Fruit fly (Drosophila melanogaster) whole organism, embryonic: Measurements from ENCODE around the gene mag.

Experiments used
- B-H2 ChIP-seq: fragments of 200-800 bp; sonication (Bioruptor generic); optimal IDR thresholded peaks from 2 replicates; lab custom pipeline; 2018; ENCODE audit warnings: missing biosample characterization, mild to moderate bottlenecking, missing genetic modification characterization
- C15 ChIP-seq: fragments of 200-800 bp; sonication (Bioruptor generic); IDR thresholded peaks from 3 replicates; pipeline ENCODE4 v1.3.6; 2022; ENCODE audit warnings: missing biosample characterization, missing genetic modification characterization
- CG10979 ChIP-seq: fragments of 200-800 bp; sonication (Bioruptor generic); optimal IDR thresholded peaks from 2 replicates; lab custom pipeline; 2018; ENCODE audit warnings: missing biosample characterization, mild to moderate bottlenecking, missing genetic modification characterization, moderate library complexity
- CG11696 ChIP-seq: fragments of 200-800 bp; sonication (Bioruptor generic); IDR thresholded peaks from 2 replicates; pipeline ENCODE4 v1.3.6; 2022; ENCODE audit warnings: missing biosample characterization, missing genetic modification characterization
- CG11723 ChIP-seq: fragments of 200-800 bp; sonication (Bioruptor generic); optimal IDR thresholded peaks from 2 replicates; lab custom pipeline; 2017; ENCODE audit warnings: missing biosample characterization, mild to moderate bottlenecking, missing genetic modification characterization
- CG14667 ChIP-seq: fragments of 200-800 bp; sonication (Bioruptor generic); IDR thresholded peaks from 2 replicates; pipeline ENCODE4 v1.3.6; 2022; ENCODE audit warnings: missing biosample characterization, missing genetic modification characterization
- CG14860 ChIP-seq: fragments of 200-800 bp; sonication (Bioruptor generic); IDR thresholded peaks from 3 replicates; pipeline ENCODE4 v1.3.6; 2022; ENCODE audit warnings: missing biosample characterization, missing genetic modification characterization; ENCODE audit not compliant: partially characterized antibody
- CG15073 ChIP-seq: fragments of 200-800 bp; sonication (Bioruptor generic); optimal IDR thresholded peaks from 2 replicates; lab custom pipeline; 2016; ENCODE audit warnings: missing biosample characterization, missing genetic modification characterization
- CG1603 ChIP-seq: fragments of 200-800 bp; sonication (Bioruptor generic); optimal IDR thresholded peaks from 2 replicates; lab custom pipeline; 2019; ENCODE audit warnings: missing biosample characterization, mild to moderate bottlenecking, missing genetic modification characterization, moderate library complexity
- CG16815 ChIP-seq: fragments of 200-800 bp; sonication (Bioruptor generic); optimal IDR thresholded peaks from 3 replicates; lab custom pipeline; 2017; ENCODE audit warnings: missing biosample characterization, mild to moderate bottlenecking, missing genetic modification characterization
- CG17912 ChIP-seq: fragments of 200-800 bp; sonication (Bioruptor generic); optimal IDR thresholded peaks from 2 replicates; lab custom pipeline; 2018; ENCODE audit warnings: missing biosample characterization, mild to moderate bottlenecking, missing genetic modification characterization
- CG2678 ChIP-seq: fragments of 200-800 bp; sonication (Bioruptor generic); optimal IDR thresholded peaks from 3 replicates; lab custom pipeline; 2019; ENCODE audit warnings: missing biosample characterization, mild to moderate bottlenecking, missing genetic modification characterization, moderate library complexity
- CG2712 ChIP-seq: fragments of 200-800 bp; optimal IDR thresholded peaks from 3 replicates; lab custom pipeline; 2019; ENCODE audit warnings: missing biosample characterization, mild to moderate bottlenecking, missing genetic modification characterization, moderate library complexity
- CG31365 ChIP-seq: fragments of 200-800 bp; sonication (Bioruptor generic); optimal IDR thresholded peaks from 2 replicates; lab custom pipeline; 2018; ENCODE audit warnings: missing biosample characterization, mild to moderate bottlenecking, missing genetic modification characterization
- CG4282 ChIP-seq: fragments of 200-800 bp; sonication (Bioruptor generic); optimal IDR thresholded peaks from 2 replicates; lab custom pipeline; 2016; ENCODE audit warnings: missing biosample characterization, missing genetic modification characterization
- CG4424 ChIP-seq: fragments of 200-800 bp; sonication (Bioruptor generic); optimal IDR thresholded peaks from 3 replicates; lab custom pipeline; 2016; ENCODE audit warnings: missing biosample characterization, missing genetic modification characterization
- CG5180 ChIP-seq: fragments of 200-800 bp; sonication (Bioruptor generic); optimal IDR thresholded peaks from 3 replicates; lab custom pipeline; 2017; ENCODE audit warnings: missing biosample characterization, missing genetic modification characterization, mild to moderate bottlenecking, moderate library complexity, missing genetic modification reagents
- CG6683 ChIP-seq: fragments of 200-800 bp; sonication (Bioruptor generic); optimal IDR thresholded peaks from 2 replicates; lab custom pipeline; 2017; ENCODE audit warnings: missing biosample characterization, mild to moderate bottlenecking, missing genetic modification characterization, missing genetic modification reagents
- CG7372 ChIP-seq: fragments of 200-800 bp; sonication (Bioruptor generic); IDR thresholded peaks from 2 replicates; pipeline ENCODE4 v1.3.6; 2022; ENCODE audit warnings: missing biosample characterization, missing genetic modification characterization
- CG7963 ChIP-seq: fragments of 200-800 bp; sonication (Bioruptor generic); IDR thresholded peaks from 3 replicates; pipeline ENCODE4 v1.3.6; 2022; ENCODE audit warnings: missing biosample characterization, missing genetic modification characterization; ENCODE audit not compliant: partially characterized antibody
- CG8924 ChIP-seq: fragments of 200-800 bp; optimal IDR thresholded peaks from 3 replicates; lab custom pipeline; 2019; ENCODE audit warnings: missing biosample characterization, mild to moderate bottlenecking, missing genetic modification characterization, moderate library complexity
- Chrac-16 ChIP-seq: fragments of 200-800 bp; sonication (Bioruptor generic); optimal IDR thresholded peaks from 3 replicates; lab custom pipeline; 2016; ENCODE audit warnings: missing biosample characterization, missing genetic modification characterization
- Doc3 ChIP-seq: fragments of 200-800 bp; sonication (Bioruptor generic); IDR thresholded peaks from 3 replicates; pipeline ENCODE4 v1.3.6; 2022; ENCODE audit warnings: missing biosample characterization, missing genetic modification characterization; ENCODE audit not compliant: partially characterized antibody
- HLH3B ChIP-seq: fragments of 200-800 bp; sonication (Bioruptor generic); IDR thresholded peaks from 2 replicates; pipeline ENCODE4 v1.3.6; 2022; ENCODE audit warnings: missing biosample characterization, missing genetic modification characterization
- HmgD ChIP-seq: fragments of 200-800 bp; sonication (Bioruptor generic); optimal IDR thresholded peaks from 3 replicates; lab custom pipeline; 2016; ENCODE audit warnings: missing biosample characterization, missing genetic modification characterization
- HmgZ ChIP-seq: fragments of 200-800 bp; sonication (Bioruptor generic); optimal IDR thresholded peaks from 2 replicates; lab custom pipeline; 2018; ENCODE audit warnings: missing biosample characterization, mild to moderate bottlenecking, missing genetic modification characterization
- Hsf ChIP-seq: fragments of 200-800 bp; sonication (Bioruptor generic); optimal IDR thresholded peaks from 3 replicates; lab custom pipeline; 2016; ENCODE audit warnings: missing biosample characterization, missing genetic modification characterization
- Mad ChIP-seq: fragments of 200-800 bp; sonication (Bioruptor generic); optimal IDR thresholded peaks from 2 replicates; lab custom pipeline; 2016; ENCODE audit warnings: missing biosample characterization, missing genetic modification characterization
- NfI ChIP-seq: fragments of 200-800 bp; sonication (Bioruptor generic); optimal IDR thresholded peaks from 3 replicates; lab custom pipeline; 2018; ENCODE audit warnings: missing biosample characterization, mild to moderate bottlenecking, missing genetic modification characterization, moderate library complexity
- Oli ChIP-seq: fragments of 200-800 bp; sonication (Bioruptor generic); optimal IDR thresholded peaks from 2 replicates; lab custom pipeline; 2018; ENCODE audit warnings: missing biosample characterization, mild to moderate bottlenecking, missing genetic modification characterization, moderate library complexity
- Optix ChIP-seq: fragments of 200-800 bp; sonication (Bioruptor generic); IDR thresholded peaks from 3 replicates; pipeline ENCODE4 v1.3.6; 2022; ENCODE audit warnings: missing biosample characterization, missing genetic modification characterization
- Scr ChIP-seq: fragments of 200-800 bp; sonication (Bioruptor generic); IDR thresholded peaks from 2 replicates; pipeline ENCODE4 v1.3.6; 2022; ENCODE audit warnings: missing biosample characterization, missing genetic modification characterization; ENCODE audit not compliant: partially characterized antibody
- Sox102F ChIP-seq: fragments of 200-800 bp; sonication (Bioruptor generic); optimal IDR thresholded peaks from 2 replicates; lab custom pipeline; 2018; ENCODE audit warnings: missing biosample characterization, mild to moderate bottlenecking, missing genetic modification characterization, moderate library complexity
- Ssrp ChIP-seq: fragments of 200-800 bp; sonication (Bioruptor generic); optimal IDR thresholded peaks from 2 replicates; lab custom pipeline; 2018; ENCODE audit warnings: missing biosample characterization, mild to moderate bottlenecking, missing genetic modification characterization, moderate library complexity
- bigmax ChIP-seq: fragments of 200-800 bp; sonication (Bioruptor generic); optimal IDR thresholded peaks from 2 replicates; lab custom pipeline; 2018; ENCODE audit warnings: missing biosample characterization, mild to moderate bottlenecking, missing genetic modification characterization
- chif ChIP-seq, 2 experiments: fragments of 200-800 bp; sonication (Bioruptor generic); optimal IDR thresholded peaks; 3 replicates each; lab custom pipeline; 2016; ENCODE audit warnings: missing biosample characterization in 2 of 2, missing genetic modification characterization in 2 of 2
- ems ChIP-seq: fragments of 200-800 bp; sonication (Bioruptor generic); optimal IDR thresholded peaks from 3 replicates; lab custom pipeline; 2016; ENCODE audit warnings: missing biosample characterization, missing genetic modification characterization
- insv ChIP-seq, 2 experiments: fragments of 200-800 bp; sonication (Bioruptor generic); optimal IDR thresholded peaks; 3 replicates each; lab custom pipeline; 2016 to 2018; ENCODE audit warnings: missing biosample characterization in 2 of 2, missing genetic modification characterization in 2 of 2
- ken ChIP-seq: fragments of 200-800 bp; sonication (Bioruptor generic); IDR thresholded peaks from 3 replicates; pipeline ENCODE4 v1.3.6; 2022; ENCODE audit warnings: missing biosample characterization, missing genetic modification characterization
- lilli ChIP-seq: fragments of 200-800 bp; sonication (Bioruptor generic); optimal IDR thresholded peaks from 3 replicates; lab custom pipeline; 2016; ENCODE audit warnings: missing biosample characterization, missing genetic modification characterization
- pita ChIP-seq: fragments of 200-800 bp; sonication (Bioruptor generic); optimal IDR thresholded peaks from 2 replicates; lab custom pipeline; 2017; ENCODE audit warnings: missing biosample characterization, mild to moderate bottlenecking, missing genetic modification characterization
- salm ChIP-seq: fragments of 200-800 bp; sonication (Bioruptor generic); optimal IDR thresholded peaks from 2 replicates; lab custom pipeline; 2018; ENCODE audit warnings: missing biosample characterization, mild to moderate bottlenecking, missing genetic modification characterization
- shn ChIP-seq: fragments of 200-800 bp; sonication (Bioruptor generic); optimal IDR thresholded peaks from 3 replicates; lab custom pipeline; 2016; ENCODE audit warnings: missing biosample characterization, missing genetic modification characterization
- sima ChIP-seq: fragments of 200-800 bp; sonication (Bioruptor generic); optimal IDR thresholded peaks from 2 replicates; lab custom pipeline; 2016; ENCODE audit warnings: missing biosample characterization, missing genetic modification characterization
- sisA ChIP-seq: fragments of 200-800 bp; sonication (Bioruptor generic); IDR thresholded peaks from 2 replicates; pipeline ENCODE4 v1.3.6; 2022; ENCODE audit warnings: missing biosample characterization, missing genetic modification characterization
- slou ChIP-seq: fragments of 200-800 bp; sonication (Bioruptor generic); optimal IDR thresholded peaks from 3 replicates; lab custom pipeline; 2016; ENCODE audit warnings: missing biosample characterization, missing genetic modification characterization
- stc ChIP-seq: fragments of 200-800 bp; sonication (Bioruptor generic); IDR thresholded peaks from 2 replicates; pipeline ENCODE4 v1.3.6; 2022; ENCODE audit warnings: missing biosample characterization, missing genetic modification characterization
- tin ChIP-seq: fragments of 200-800 bp; sonication (Bioruptor generic); optimal IDR thresholded peaks from 3 replicates; lab custom pipeline; 2016; ENCODE audit warnings: missing biosample characterization, missing genetic modification characterization
- twi ChIP-seq: fragments of 200-800 bp; optimal IDR thresholded peaks from 2 replicates; lab custom pipeline; 2019; ENCODE audit warnings: missing biosample characterization, mild to moderate bottlenecking, missing genetic modification characterization, moderate library complexity
- vnd ChIP-seq: fragments of 200-800 bp; sonication (Bioruptor generic); IDR thresholded peaks from 3 replicates; pipeline ENCODE4 v1.3.6; 2022; ENCODE audit warnings: missing biosample characterization, missing genetic modification characterization; ENCODE audit not compliant: partially characterized antibody

The mag gene

DNA sequence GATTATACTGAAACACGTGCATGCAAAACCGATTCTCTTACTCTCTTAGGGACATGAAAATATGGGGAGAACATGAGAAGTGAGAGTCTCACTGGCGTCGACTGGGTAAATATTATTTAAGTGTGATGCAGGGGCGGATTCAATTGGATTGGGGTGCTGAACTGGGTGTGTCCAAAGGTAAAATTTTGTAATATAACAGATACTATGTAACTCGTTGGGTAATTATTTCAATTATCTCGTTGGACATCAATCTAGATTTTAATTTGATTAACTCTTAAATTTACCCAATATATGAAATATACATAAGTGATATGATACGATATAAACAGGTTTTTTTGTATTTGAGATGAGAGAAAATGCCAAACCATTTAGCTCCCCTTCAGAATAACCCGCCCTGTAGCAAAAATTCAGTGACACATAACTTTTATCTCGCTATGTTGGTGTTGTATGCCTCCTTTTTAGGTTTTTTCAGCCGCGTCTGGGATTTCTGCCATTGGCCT is 47.7 kb downstream of the mag start (continued):
- TF ChIP-seq CG15073 = peak; percentile 23
- TF ChIP-seq CG5180 = peak; percentile 82
- TF ChIP-seq lilli = peak; percentile 98
- TF ChIP-seq pita = no peak
- TF ChIP-seq sisA (GFP tag; lab: Robert Waterston, UW) = peak; percentile 90
- no peak; the same call in 2 of the 3 replicates for TF ChIP-seq CG14860
- peak; percentile 89 for TF ChIP-seq CG2712 (tag; lab: Kevin White, UChicago)
- TF ChIP-seq slou (GFP tag; lab: Kevin White, UChicago) = peak; percentile 78
- TF ChIP-seq CG8924 (tag; lab: Kevin White, UChicago) = peak; percentile 89
- TF ChIP-seq ken (GFP tag; lab: Robert Waterston, UW) = peak; percentile 81
- TF ChIP-seq twi (tag; lab: Kevin White, UChicago) = no peak
- peak; percentile 81 for TF ChIP-seq HmgD
- peak; percentile 94 for TF ChIP-seq CG4424 (GFP tag; lab: Kevin White, UChicago)
- TF ChIP-seq CG16815 = peak; percentile 93
- TF ChIP-seq B-H2 (GFP tag; lab: Kevin White, UChicago) = peak; percentile 96
- no peak for TF ChIP-seq vnd (GFP tag; lab: Robert Waterston, UW)
- peak; percentile 78 for TF ChIP-seq CG31365
- TF ChIP-seq Mad (GFP tag; lab: Kevin White, UChicago) = peak; percentile 90
- TF ChIP-seq C15 (GFP tag; lab: Robert Waterston, UW) = peak; percentile 92
- peak; percentile 84 for TF ChIP-seq Ssrp (tag; lab: Kevin White, UChicago)
- peak; percentile 52 for TF ChIP-seq Scr
- peak; percentile 86 for TF ChIP-seq shn (GFP tag; lab: Kevin White, UChicago)
- TF ChIP-seq ems (GFP tag; lab: Kevin White, UChicago) = peak; percentile 92
- peak; percentile 93 for TF ChIP-seq Chrac-16 (GFP tag; lab: Kevin White, UChicago)
- peak; percentile 76 for TF ChIP-seq salm (tag; lab: Kevin White, UChicago)
- TF ChIP-seq sima (GFP tag; lab: Kevin White, UChicago) = peak; percentile 48
- TF ChIP-seq CG17912 (GFP tag; lab: Kevin White, UChicago) = peak; percentile 20
- TF ChIP-seq stc (GFP tag; lab: Robert Waterston, UW) = peak; percentile 90
- peak; percentile 82 for TF ChIP-seq CG11723 (GFP tag; lab: Kevin White, UChicago)
- TF ChIP-seq HLH3B (GFP tag; lab: Robert Waterston, UW) = peak; percentile 90; the same call in 1 of the 2 replicates
- TF ChIP-seq HmgZ (tag; lab: Kevin White, UChicago) = peak; percentile 97
- peak; percentile 89 for TF ChIP-seq CG6683 (GFP tag; lab: Kevin White, UChicago)
- peak; percentile 95 for TF ChIP-seq CG7372 (GFP tag; lab: Robert Waterston, UW)
- peak; percentile 30 for TF ChIP-seq bigmax (GFP tag; lab: Kevin White, UChicago)
- TF ChIP-seq CG1603 (tag; lab: Kevin White, UChicago) = peak; percentile 80
- TF ChIP-seq CG11696 (GFP tag; lab: Robert Waterston, UW) = peak; percentile 74
- peak; percentile 94 for TF ChIP-seq Hsf (GFP tag; lab: Kevin White, UChicago)
- peak; percentile 49; the same call in 1 of the 3 replicates for TF ChIP-seq CG7963
- TF ChIP-seq Sox102F (GFP tag; lab: Kevin White, UChicago) = peak; percentile 88
- TF ChIP-seq CG2678 (tag; lab: Kevin White, UChicago) = peak; percentile 98
- peak; percentile 95 for TF ChIP-seq tin (GFP tag; lab: Kevin White, UChicago)
- no peak; the same call in 1 of the 2 replicates for TF ChIP-seq CG14667
- no peak for TF ChIP-seq Doc3 (GFP tag; lab: Robert Waterston, UW)
- peak; percentile 92 for TF ChIP-seq Oli (tag; lab: Kevin White, UChicago)
- peak; percentile 54; the same call in 1 of the 3 replicates for TF ChIP-seq Optix
- TF ChIP-seq CG10979 (tag; lab: Kevin White, UChicago) = peak; percentile 88
- peak; percentile 60 for TF ChIP-seq CG4282
- peak in 1 of 2 experiments; percentile 56 for TF ChIP-seq insv (GFP tag; optimal IDR thresholded peaks at IDR 0.05; lab: Kevin White, UChicago)
- peak; percentile 90 to 94 for TF ChIP-seq chif (GFP tag; optimal IDR thresholded peaks at IDR 0.05; lab: Kevin White, UChicago)
- peak; percentile 92 for TF ChIP-seq NfI (GFP tag; lab: Kevin White, UChicago)
